Worm (Caenorhabditis elegans) whole organism, L1 larva: Measurements from ENCODE around the gene F45E12.6.
A peak's percentile ranks its signal among the peaks of the same experiment; 100 is the strongest.

ENCODE experiments used
- C16A3.4 ChIP-seq: fragments of 150-350 bp; optimal IDR thresholded peaks from 2 replicates; lab custom pipeline; 2014; ENCODE audit warnings: missing biosample characterization, missing genetic modification characterization
- C34B4.2 ChIP-seq: sonication (generic microtip); optimal IDR thresholded peaks from 2 replicates; lab custom pipeline; 2017; ENCODE audit warnings: mild to moderate bottlenecking, missing genetic modification characterization, missing compliant biosample characterization
- alr-1 ChIP-seq: fragments of 200-800 bp; sonication (Bioruptor generic); optimal IDR thresholded peaks from 2 replicates; lab custom pipeline; 2018; ENCODE audit warnings: borderline replicate concordance, mild to moderate bottlenecking, missing genetic modification characterization, missing compliant biosample characterization
- aly-2 ChIP-seq: fragments of 150-350 bp; optimal IDR thresholded peaks from 2 replicates; lab custom pipeline; 2014; ENCODE audit warnings: missing biosample characterization, missing genetic modification characterization
- ama-1 ChIP-seq: fragments of 150-350 bp; optimal IDR thresholded peaks from 2 replicates; lab custom pipeline; 2014
- blmp-1 ChIP-seq: fragments of 150-350 bp; optimal IDR thresholded peaks from 2 replicates; lab custom pipeline; 2014; ENCODE audit warnings: missing biosample characterization, missing genetic modification characterization
- ceh-8 ChIP-seq: fragments of 200-800 bp; sonication (Bioruptor generic); optimal IDR thresholded peaks from 2 replicates; lab custom pipeline; 2018; ENCODE audit warnings: mild to moderate bottlenecking, missing genetic modification characterization, moderate library complexity, missing compliant biosample characterization
- ceh-82 ChIP-seq, 3 experiments: fragments of 150-350 bp in 1 of 3; sonication (generic microtip) in 2 of 3; optimal IDR thresholded peaks; 2 replicates each; lab custom pipeline; 2014 to 2017; ENCODE audit warnings: missing biosample characterization in 3 of 3, missing genetic modification characterization in 3 of 3
- ceh-88 ChIP-seq: fragments of 200-800 bp; sonication (Bioruptor generic); IDR thresholded peaks from 2 replicates; pipeline ENCODE4 v1.3.6; 2022; ENCODE audit warnings: missing genetic modification characterization, missing compliant biosample characterization
- ceh-90 ChIP-seq: sonication (generic microtip); optimal IDR thresholded peaks from 2 replicates; lab custom pipeline; 2016; ENCODE audit warnings: missing genetic modification characterization, missing compliant biosample characterization
- ces-1 ChIP-seq: fragments of 150-350 bp; optimal IDR thresholded peaks from 2 replicates; lab custom pipeline; 2014; ENCODE audit warnings: missing biosample characterization, missing genetic modification reagents, missing genetic modification characterization
- dpl-1 ChIP-seq, 3 experiments: fragments of 150-350 bp in 2 of 3; sonication (generic microtip) in 1 of 3; optimal IDR thresholded peaks; 2 replicates each; lab custom pipeline; 2014 to 2017; ENCODE audit warnings: missing biosample characterization in 3 of 3, missing genetic modification characterization in 3 of 3, missing genetic modification reagents in 3 of 3
- efl-1 ChIP-seq, 4 experiments: fragments of 150-350 bp; optimal IDR thresholded peaks in 3 of 4; peaks in 1 of 4; 1 replicate in 1 of 4; 2 replicates in 3 of 4; lab custom pipeline; 2014; ENCODE audit warnings: missing biosample characterization in 2 of 4, missing genetic modification characterization in 2 of 4, missing genetic modification reagents in 2 of 4
- egl-13 ChIP-seq: sonication (generic microtip); optimal IDR thresholded peaks from 2 replicates; lab custom pipeline; 2016; ENCODE audit warnings: missing genotype, missing genetic modification reagents, missing genetic modification characterization, missing compliant biosample characterization
- elt-2 ChIP-seq: sonication (generic microtip); optimal IDR thresholded peaks from 2 replicates; lab custom pipeline; 2016; ENCODE audit warnings: missing genetic modification characterization, mild to moderate bottlenecking, inconsistent platforms, missing compliant biosample characterization, missing genetic modification reagents
- elt-3 ChIP-seq, 6 experiments: fragments of 150-350 bp in 1 of 6; sonication (generic microtip); optimal IDR thresholded peaks; 2 replicates each; lab custom pipeline; 2017 to 2018; ENCODE audit warnings: missing biosample characterization in 6 of 6, missing genetic modification characterization in 6 of 6, inconsistent platforms in 1 of 6
- ets-5 ChIP-seq: fragments of 200-800 bp; sonication (Bioruptor generic); IDR thresholded peaks from 2 replicates; pipeline ENCODE4 v1.3.6; 2022; ENCODE audit warnings: missing genetic modification characterization, missing compliant biosample characterization
- grh-1 ChIP-seq: fragments of 200-800 bp; sonication (Bioruptor generic); IDR thresholded peaks from 2 replicates; pipeline ENCODE4 v1.3.6; 2022; ENCODE audit warnings: missing genetic modification reagents, missing genetic modification characterization, missing compliant biosample characterization
- hlh-4 ChIP-seq: sonication (generic microtip); optimal IDR thresholded peaks from 2 replicates; lab custom pipeline; 2016; ENCODE audit warnings: mild to moderate bottlenecking, missing genetic modification characterization, missing compliant biosample characterization
- irx-1 ChIP-seq: sonication (generic microtip); optimal IDR thresholded peaks from 2 replicates; lab custom pipeline; 2016; ENCODE audit warnings: missing genetic modification characterization, missing compliant biosample characterization
- isw-1 ChIP-seq: fragments of 200-800 bp; sonication (Bioruptor generic); IDR thresholded peaks from 2 replicates; pipeline ENCODE4 v1.3.6; 2022; ENCODE audit warnings: missing genetic modification characterization, missing compliant biosample characterization
- lin-14 ChIP-seq: fragments of 200-800 bp; sonication (Bioruptor generic); optimal IDR thresholded peaks from 2 replicates; lab custom pipeline; 2018; ENCODE audit warnings: mild to moderate bottlenecking, missing genetic modification characterization, moderate library complexity, missing compliant biosample characterization
- lin-15B ChIP-seq: fragments of 150-350 bp; sonication (generic microtip); optimal IDR thresholded peaks from 3 replicates; lab custom pipeline; 2014; ENCODE audit warnings: missing biosample characterization, missing genetic modification characterization
- lin-35 ChIP-seq, 2 experiments: fragments of 150-350 bp; optimal IDR thresholded peaks; 2 replicates each; lab custom pipeline; 2014; ENCODE audit warnings: missing biosample characterization in 2 of 2, missing genetic modification characterization in 2 of 2, missing genetic modification reagents in 2 of 2
- lin-39 ChIP-seq: fragments of 150-350 bp; optimal IDR thresholded peaks from 2 replicates; lab custom pipeline; 2014; ENCODE audit warnings: missing biosample characterization, missing genetic modification reagents, missing genetic modification characterization
- lsy-2 ChIP-seq, 2 experiments: fragments of 150-350 bp; optimal IDR thresholded peaks; 2 replicates each; lab custom pipeline; 2014; ENCODE audit warnings: missing biosample characterization in 2 of 2, missing genetic modification characterization in 2 of 2
- mep-1 ChIP-seq: fragments of 150-350 bp; optimal IDR thresholded peaks from 2 replicates; lab custom pipeline; 2014; ENCODE audit warnings: missing biosample characterization, missing genetic modification characterization
- nhr-11 ChIP-seq: fragments of 150-350 bp; optimal IDR thresholded peaks from 2 replicates; lab custom pipeline; 2014; ENCODE audit warnings: missing biosample characterization, missing genetic modification characterization
- nhr-19 ChIP-seq: fragments of 200-800 bp; sonication (Bioruptor generic); conservative IDR thresholded peaks from 2 replicates; pipeline ENCODE4 v1.3.6; 2022; ENCODE audit warnings: missing genetic modification characterization, missing compliant biosample characterization
- nhr-20 ChIP-seq: sonication (generic microtip); optimal IDR thresholded peaks from 2 replicates; lab custom pipeline; 2016; ENCODE audit warnings: mild to moderate bottlenecking, missing genetic modification characterization, missing compliant biosample characterization
- nhr-71 ChIP-seq: sonication (generic microtip); optimal IDR thresholded peaks from 2 replicates; lab custom pipeline; 2016; ENCODE audit warnings: mild to moderate bottlenecking, missing genetic modification characterization, moderate library complexity, missing compliant biosample characterization
- nhr-77 ChIP-seq: fragments of 150-350 bp; optimal IDR thresholded peaks from 2 replicates; lab custom pipeline; 2014; ENCODE audit warnings: missing biosample characterization, missing genetic modification characterization
- pag-3 ChIP-seq: sonication (generic microtip); optimal IDR thresholded peaks from 2 replicates; lab custom pipeline; 2017; ENCODE audit warnings: missing genetic modification characterization, mild to moderate bottlenecking, missing compliant biosample characterization, antibody characterized with exemption, borderline replicate concordance; ENCODE audit not compliant: insufficient read depth
- pax-3 ChIP-seq: fragments of 200-800 bp; sonication (Bioruptor generic); optimal IDR thresholded peaks from 2 replicates; lab custom pipeline; 2018; ENCODE audit warnings: mild to moderate bottlenecking, missing genetic modification characterization, moderate library complexity, missing compliant biosample characterization
- pqm-1 ChIP-seq: sonication (generic microtip); optimal IDR thresholded peaks from 3 replicates; lab custom pipeline; 2017; ENCODE audit warnings: missing biosample characterization, missing genetic modification characterization
- skn-1 ChIP-seq: fragments of 150-350 bp; optimal IDR thresholded peaks from 2 replicates; lab custom pipeline; 2014; ENCODE audit warnings: missing biosample characterization, missing genetic modification characterization
- snpc-4 ChIP-seq: fragments of 150-350 bp; optimal IDR thresholded peaks from 2 replicates; lab custom pipeline; 2014; ENCODE audit warnings: missing biosample characterization, missing genetic modification characterization
- snu-23 ChIP-seq: sonication (generic microtip); optimal IDR thresholded peaks from 2 replicates; lab custom pipeline; 2016; ENCODE audit warnings: missing genetic modification characterization, missing compliant biosample characterization
- sptf-1 ChIP-seq: fragments of 150-350 bp; optimal IDR thresholded peaks from 2 replicates; lab custom pipeline; 2014; ENCODE audit warnings: missing biosample characterization, missing genetic modification characterization
- swsn-7 ChIP-seq: sonication (generic microtip); optimal IDR thresholded peaks from 2 replicates; lab custom pipeline; 2016; ENCODE audit warnings: missing genetic modification characterization, missing compliant biosample characterization
- tbx-2 ChIP-seq: sonication (generic microtip); optimal IDR thresholded peaks from 2 replicates; lab custom pipeline; 2016; ENCODE audit warnings: missing genetic modification characterization, missing compliant biosample characterization
- tlp-1 ChIP-seq: fragments of 150-350 bp; optimal IDR thresholded peaks from 2 replicates; lab custom pipeline; 2014; ENCODE audit warnings: missing biosample characterization, missing genetic modification characterization
- unc-30 ChIP-seq: sonication (generic microtip); optimal IDR thresholded peaks from 2 replicates; lab custom pipeline; 2017; ENCODE audit warnings: missing biosample characterization, missing genetic modification characterization
- unc-86 ChIP-seq: sonication (generic microtip); optimal IDR thresholded peaks from 2 replicates; lab custom pipeline; 2016; ENCODE audit warnings: missing genetic modification characterization, missing compliant biosample characterization
- unc-98 ChIP-seq: fragments of 200-800 bp; sonication (Bioruptor generic); IDR thresholded peaks from 2 replicates; pipeline ENCODE4 v1.3.6; 2022; ENCODE audit warnings: missing genetic modification characterization, missing compliant biosample characterization
- xbp-1 ChIP-seq: sonication (generic microtip); optimal IDR thresholded peaks from 2 replicates; lab custom pipeline; 2016; ENCODE audit warnings: missing genetic modification characterization, missing compliant biosample characterization
- zip-4 ChIP-seq: fragments of 200-800 bp; sonication (Bioruptor generic); optimal IDR thresholded peaks from 2 replicates; lab custom pipeline; 2018; ENCODE audit warnings: mild to moderate bottlenecking, missing genetic modification characterization, moderate library complexity, missing compliant biosample characterization
- ztf-4 ChIP-seq: fragments of 150-350 bp; optimal IDR thresholded peaks from 2 replicates; lab custom pipeline; 2014; ENCODE audit warnings: missing biosample characterization, missing genetic modification characterization

Gene F45E12.6

DNA sequence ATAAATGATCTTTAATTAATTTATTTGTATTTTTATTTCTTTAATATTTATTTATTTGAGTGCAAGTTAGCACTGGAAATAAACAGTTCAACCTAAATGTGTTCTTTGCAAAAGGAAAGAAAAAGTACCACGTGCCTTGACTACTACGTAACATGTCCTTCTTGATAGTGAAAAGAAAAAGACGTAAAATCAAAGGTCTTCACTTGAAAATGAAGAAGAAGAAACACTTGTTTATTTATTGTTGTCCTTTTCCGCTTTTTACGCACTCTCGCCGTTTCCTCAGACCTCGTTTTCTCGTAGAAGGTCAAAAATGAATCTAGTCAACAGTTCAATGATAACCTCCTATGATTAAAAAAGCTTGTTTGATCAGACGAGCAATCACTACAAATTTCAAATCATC lies 36.1 kb downstream of the F45E12.6 start:
- TF ChIP-seq nhr-71: peak; percentile 33
- TF ChIP-seq ztf-4 (tag; lab: Kevin White, UChicago): no peak
- no peak for TF ChIP-seq sptf-1 (tag; lab: Kevin White, UChicago)
- no peak for TF ChIP-seq unc-98 (GFP tag; lab: Robert Waterston, UW)
- TF ChIP-seq C34B4.2 (tag; lab: Kevin White, UChicago): no peak
- peak; percentile 10 for TF ChIP-seq tbx-2 (tag; lab: Kevin White, UChicago)
- TF ChIP-seq alr-1: no peak
- TF ChIP-seq lsy-2 (tag; optimal IDR thresholded peaks at IDR 0.05; lab: Kevin White, UChicago): peak in 1 of 2 experiments; percentile 13
- 0 out of 2 replicates have a peak, but pooled peaks have one; percentile 5 for TF ChIP-seq nhr-19
- TF ChIP-seq elt-2 (tag; lab: Kevin White, UChicago): no peak
- TF ChIP-seq lin-15B: no peak
- no peak for TF ChIP-seq tlp-1 (tag; lab: Kevin White, UChicago)
- no peak for TF ChIP-seq dpl-1 (GFP tag; optimal IDR thresholded peaks at IDR 0.05; lab: Kevin White, UChicago)
- peak; percentile 61 for TF ChIP-seq nhr-20 (tag; lab: Kevin White, UChicago)
- no peak for TF ChIP-seq mep-1 (tag; lab: Kevin White, UChicago)
- no peak for TF ChIP-seq aly-2 (tag; lab: Kevin White, UChicago)
- no peak for TF ChIP-seq irx-1
- TF ChIP-seq ceh-90 (tag; lab: Kevin White, UChicago): no peak
- no peak for TF ChIP-seq grh-1 (GFP tag; lab: Robert Waterston, UW)
- no peak for TF ChIP-seq ceh-8 (GFP tag; lab: Kevin White, UChicago)
- TF ChIP-seq ceh-88: no peak
- TF ChIP-seq ets-5 (GFP tag; lab: Robert Waterston, UW): no peak
- TF ChIP-seq pax-3 (tag; lab: Kevin White, UChicago): no peak
- TF ChIP-seq egl-13 (tag; lab: Kevin White, UChicago): no peak
- TF ChIP-seq ces-1 (GFP tag; lab: Kevin White, UChicago): no peak
- TF ChIP-seq zip-4 (GFP tag; lab: Kevin White, UChicago): no peak
- TF ChIP-seq lin-14 (GFP tag; lab: Kevin White, UChicago): peak; percentile 53
- TF ChIP-seq nhr-11: no peak
- TF ChIP-seq efl-1 (optimal IDR thresholded peaks at IDR 0.05; lab: Kevin White, UChicago): no peak
- no peak for TF ChIP-seq efl-1 (GFP tag; optimal IDR thresholded peaks at IDR 0.05 in 1 of 2; lab: Kevin White, UChicago)
- TF ChIP-seq lin-35 (GFP tag; optimal IDR thresholded peaks at IDR 0.05; lab: Kevin White, UChicago): no peak
- no peak for TF ChIP-seq xbp-1
- no peak for TF ChIP-seq unc-86 (tag; lab: Kevin White, UChicago)
- no peak for TF ChIP-seq nhr-77
- no peak for TF ChIP-seq unc-30 (tag; lab: Kevin White, UChicago)
- TF ChIP-seq snpc-4: no peak
- TF ChIP-seq ama-1 (lab: Kevin White, UChicago): no peak
- TF ChIP-seq ceh-82 (tag; optimal IDR thresholded peaks at IDR 0.05; lab: Kevin White, UChicago): no peak
- peak in 2 of 6 experiments; percentile 47 to 54 for TF ChIP-seq elt-3 (tag; optimal IDR thresholded peaks at IDR 0.05; lab: Kevin White, UChicago)
- TF ChIP-seq blmp-1 (tag; lab: Kevin White, UChicago): peak; percentile 86
- TF ChIP-seq isw-1: no peak
- no peak for TF ChIP-seq pag-3 (tag; lab: Kevin White, UChicago)
- no peak for TF ChIP-seq swsn-7
- no peak for TF ChIP-seq skn-1 (tag; lab: Kevin White, UChicago)
- no peak for TF ChIP-seq hlh-4 (tag; lab: Kevin White, UChicago)
- no peak for TF ChIP-seq pqm-1 (tag; lab: Kevin White, UChicago)
- no peak for TF ChIP-seq lin-39 (tag; lab: Kevin White, UChicago)
- TF ChIP-seq C16A3.4 (tag; lab: Kevin White, UChicago): no peak
- peak; percentile 16 for TF ChIP-seq snu-23 (GFP tag; lab: Kevin White, UChicago)
